Worm (Caenorhabditis elegans) whole organism, L2 larva: ENCODE results near the gene srbc-68.

ENCODE experiments used
- aly-2 ChIP-seq: fragments of 150-350 bp; optimal IDR thresholded peaks from 2 replicates; lab custom pipeline; 2014; ENCODE audit warnings: missing biosample characterization, missing genetic modification characterization
- fos-1 ChIP-seq: fragments of 150-350 bp; optimal IDR thresholded peaks from 2 replicates; lab custom pipeline; 2014; ENCODE audit warnings: missing biosample characterization, missing genetic modification characterization
- lsy-2 ChIP-seq, 2 experiments: fragments of 150-350 bp in 1 of 2; sonication (generic microtip) in 1 of 2; optimal IDR thresholded peaks; 2 replicates each; lab custom pipeline; 2014 to 2017; ENCODE audit warnings: missing biosample characterization in 2 of 2, missing genetic modification characterization in 2 of 2
- mdl-1 ChIP-seq, 2 experiments: fragments of 150-350 bp in 1 of 2; sonication (generic microtip) in 1 of 2; optimal IDR thresholded peaks; 2 replicates each; lab custom pipeline; 2017; ENCODE audit warnings: missing biosample characterization in 2 of 2, missing genetic modification characterization in 2 of 2
- nhr-12 ChIP-seq: fragments of 150-350 bp; optimal IDR thresholded peaks from 2 replicates; lab custom pipeline; 2014; ENCODE audit warnings: missing biosample characterization, missing genetic modification characterization
- nhr-237 ChIP-seq: fragments of 150-350 bp; optimal IDR thresholded peaks from 2 replicates; lab custom pipeline; 2014; ENCODE audit warnings: missing biosample characterization, missing genetic modification characterization
- unc-62 ChIP-seq: fragments of 150-350 bp; optimal IDR thresholded peaks from 2 replicates; lab custom pipeline; 2014; ENCODE audit warnings: missing biosample characterization, missing genetic modification reagents, missing genetic modification characterization

- TF ChIP-seq aly-2 (tag; lab: Kevin White, UChicago) (no peak), fos-1 (tag; lab: Kevin White, UChicago) (no peak), mdl-1 (tag; optimal IDR thresholded peaks at IDR 0.05; lab: Kevin White, UChicago) (no peak), lsy-2 (tag; optimal IDR thresholded peaks at IDR 0.05; lab: Kevin White, UChicago) (no peak), nhr-237 (tag; lab: Kevin White, UChicago) (no peak), nhr-12 (tag; lab: Kevin White, UChicago) (no peak), unc-62 (no peak)
These were observed 5.3 kb downstream of the srbc-68 start, which contains the start of gene srbc-67 for ce11 chrV:3541117-3541516.
